Worm (Caenorhabditis elegans) whole organism, L2 larva: ENCODE results near the gene ttr-15.

Experiments
- elt-3 ChIP-seq: sonication (generic microtip); optimal IDR thresholded peaks from 2 replicates; lab custom pipeline; 2017; ENCODE audit warnings: missing biosample characterization, missing genetic modification characterization
- lin-13 ChIP-seq: fragments of 150-350 bp; optimal IDR thresholded peaks from 2 replicates; lab custom pipeline; 2014; ENCODE audit warnings: missing biosample characterization, missing genetic modification reagents, missing genetic modification characterization
- nhr-6 ChIP-seq: fragments of 150-350 bp; optimal IDR thresholded peaks from 2 replicates; lab custom pipeline; 2014; ENCODE audit warnings: missing biosample characterization, missing genetic modification characterization
- ztf-4 ChIP-seq: fragments of 150-350 bp; optimal IDR thresholded peaks from 2 replicates; lab custom pipeline; 2014; ENCODE audit warnings: missing biosample characterization, missing genetic modification characterization

DNA sequence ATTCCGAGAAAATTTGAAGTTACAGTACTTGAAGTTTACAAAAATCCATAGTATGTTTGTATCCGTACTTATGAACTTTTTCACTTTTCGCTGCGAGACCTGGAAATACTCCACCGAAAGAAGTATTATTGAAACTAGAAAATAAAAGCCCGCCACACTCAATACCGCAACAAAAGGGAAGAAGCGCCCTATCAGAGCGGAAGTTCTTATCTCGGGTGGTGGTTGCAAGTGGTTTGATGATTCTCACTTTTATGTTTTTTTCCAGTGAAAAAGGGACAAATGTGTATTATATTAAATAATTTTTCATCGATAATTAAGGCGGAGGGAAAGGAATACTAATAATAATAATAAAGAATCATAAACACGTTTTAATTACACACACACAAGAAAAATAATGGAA is 23.4 kb upstream of the ttr-15 start:
- no peak for TF ChIP-seq nhr-6
- TF ChIP-seq elt-3 (tag; lab: Kevin White, UChicago) = no peak
- TF ChIP-seq ztf-4 (tag; lab: Kevin White, UChicago) = no peak
- no peak for TF ChIP-seq lin-13 (GFP tag; lab: Kevin White, UChicago)
